Fruit fly (Drosophila melanogaster): Measurements from ENCODE around the gene Taf7.

DNA sequence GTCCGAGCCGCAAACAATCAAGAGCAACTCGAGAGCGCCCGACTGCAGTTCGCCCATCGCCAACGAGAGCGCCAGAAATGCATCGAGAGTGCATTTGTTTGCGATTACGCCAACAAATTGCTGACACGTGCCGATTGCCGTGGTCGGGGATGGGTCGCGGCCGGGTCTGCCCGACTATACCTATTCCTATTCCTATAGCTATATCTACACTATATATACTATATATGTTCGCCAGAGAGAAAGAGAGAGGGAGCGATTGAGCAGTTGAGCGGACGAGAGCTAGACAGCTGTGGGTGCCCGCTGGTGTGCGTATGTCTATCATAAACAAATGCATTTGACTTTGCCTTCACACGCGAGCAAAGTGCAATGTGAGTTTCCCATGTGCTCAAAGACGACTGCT lies 40.2 kb downstream of the Taf7 start:
- no peak for TF ChIP-seq gl (tag; optimal IDR thresholded peaks at IDR 0.05)
- peak; percentile 32; the same call in 1 of the 2 replicates for TF ChIP-seq CG12605 (GFP tag; IDR thresholded peaks at IDR 0.05)
- TF ChIP-seq CG32121 (GFP tag; IDR thresholded peaks at IDR 0.05), result peak; percentile 68
- TF ChIP-seq CG8159 (tag; optimal IDR thresholded peaks at IDR 0.05), result no peak
- TF ChIP-seq CG17806 (tag; optimal IDR thresholded peaks at IDR 0.05), result no peak
- no peak for TF ChIP-seq CG10348 (GFP tag; IDR thresholded peaks at IDR 0.05)
